Worm (Caenorhabditis elegans): ENCODE results near the gene wdr-62.

The wdr-62 gene

DNA sequence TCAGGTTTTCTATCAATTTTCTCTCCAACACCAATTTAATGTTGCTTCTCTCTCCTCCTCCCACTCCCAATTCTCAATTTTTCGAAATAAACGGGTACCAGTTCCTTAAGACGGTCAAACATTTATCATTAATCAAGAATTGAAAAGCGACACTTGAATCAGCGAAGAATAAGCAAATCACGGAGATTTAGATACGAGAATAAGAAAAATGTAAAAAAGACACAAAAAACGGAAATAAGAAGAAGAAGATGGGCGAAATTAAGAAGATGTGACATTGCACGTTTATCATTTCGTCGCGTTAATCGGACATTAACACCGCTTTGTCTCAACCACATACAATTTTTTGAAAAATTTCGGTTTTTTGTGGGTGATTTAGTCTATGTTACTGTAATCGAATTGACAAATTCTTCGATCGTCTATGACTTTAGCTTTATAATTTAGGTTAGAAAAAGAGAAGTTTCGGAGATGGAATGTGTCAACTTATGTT, 60.7 kb downstream of the wdr-62 start, which contains the start of gene haao-1:
TSS of gene haao-1 (plus strand) at position 437 of the 487 bp plus-strand sequence.
- TF ChIP-seq egl-27 (tag; optimal IDR thresholded peaks at IDR 0.05) (no peak), nhr-12 (tag; optimal IDR thresholded peaks at IDR 0.05) (no peak)

DNA sequence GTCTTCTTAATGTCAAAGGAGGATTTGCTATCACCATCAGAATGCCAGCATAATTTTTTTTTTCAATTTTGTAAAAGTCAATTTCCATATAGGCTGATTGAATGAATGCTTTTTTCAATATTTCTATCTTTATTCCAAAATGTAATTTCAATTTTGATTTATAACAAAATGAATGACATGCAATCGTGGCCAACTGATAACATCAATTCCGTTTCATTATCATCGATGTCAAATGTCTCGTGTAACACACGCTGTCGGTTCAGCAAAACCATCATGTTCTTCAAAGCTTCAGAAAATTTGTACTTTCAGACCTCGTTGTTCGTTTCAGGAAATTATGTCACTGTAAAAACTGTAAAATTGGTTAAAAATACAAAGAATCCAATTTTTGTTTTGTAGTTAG, 63.1 kb downstream of the wdr-62 start:
- TF ChIP-seq F13H6.1 (tag; optimal IDR thresholded peaks at IDR 0.05) (no peak), ceh-82 (tag; optimal IDR thresholded peaks at IDR 0.05) (no peak), ZK546.5 (tag; optimal IDR thresholded peaks at IDR 0.05) (no peak), elt-3 (tag; optimal IDR thresholded peaks at IDR 0.05) (no peak), nhr-11 (tag; optimal IDR thresholded peaks at IDR 0.05) (no peak), nhr-23 (tag; optimal IDR thresholded peaks at IDR 0.05) (no peak), fos-1 (tag; optimal IDR thresholded peaks at IDR 0.05) (peak; percentile 78), sma-9 (GFP tag; optimal IDR thresholded peaks at IDR 0.05) (peak; percentile 30), sma-9 (tag; optimal IDR thresholded peaks at IDR 0.05) (no peak), nhr-237 (tag; optimal IDR thresholded peaks at IDR 0.05) (no peak), ceh-16 (tag; optimal IDR thresholded peaks at IDR 0.05) (no peak), zag-1 (tag; optimal IDR thresholded peaks at IDR 0.05) (no peak), C34F6.9 (tag; optimal IDR thresholded peaks at IDR 0.05) (no peak), blmp-1 (tag; optimal IDR thresholded peaks at IDR 0.05; ENCODE audit: insufficient read depth) (no peak), mdl-1 (tag; optimal IDR thresholded peaks at IDR 0.05) (peak in 1 of 2 experiments; percentile 13), sma-3 (GFP tag; optimal IDR thresholded peaks at IDR 0.05) (no peak), snpc-4 (tag; optimal IDR thresholded peaks at IDR 0.05) (no peak), unc-39 (tag; optimal IDR thresholded peaks at IDR 0.05) (no peak), ama-1 (optimal IDR thresholded peaks at IDR 0.05) (no peak), nhr-10 (tag; optimal IDR thresholded peaks at IDR 0.05) (no peak), mab-5 (tag; optimal IDR thresholded peaks at IDR 0.05) (no peak), unc-55 (GFP tag; optimal IDR thresholded peaks at IDR 0.05) (no peak), nhr-12 (tag; optimal IDR thresholded peaks at IDR 0.05) (no peak), nhr-25 (tag; optimal IDR thresholded peaks at IDR 0.05) (no peak), crh-2 (tag; optimal IDR thresholded peaks at IDR 0.05) (peak; percentile 10), ztf-11 (tag; optimal IDR thresholded peaks at IDR 0.05) (no peak), nhr-6 (tag; optimal IDR thresholded peaks at IDR 0.05) (no peak), lsy-2 (tag; optimal IDR thresholded peaks at IDR 0.05) (no peak), ztf-4 (tag; optimal IDR thresholded peaks at IDR 0.05) (no peak), sem-4 (tag; optimal IDR thresholded peaks at IDR 0.05) (no peak), R02D3.7 (tag; optimal IDR thresholded peaks at IDR 0.05) (no peak)

DNA sequence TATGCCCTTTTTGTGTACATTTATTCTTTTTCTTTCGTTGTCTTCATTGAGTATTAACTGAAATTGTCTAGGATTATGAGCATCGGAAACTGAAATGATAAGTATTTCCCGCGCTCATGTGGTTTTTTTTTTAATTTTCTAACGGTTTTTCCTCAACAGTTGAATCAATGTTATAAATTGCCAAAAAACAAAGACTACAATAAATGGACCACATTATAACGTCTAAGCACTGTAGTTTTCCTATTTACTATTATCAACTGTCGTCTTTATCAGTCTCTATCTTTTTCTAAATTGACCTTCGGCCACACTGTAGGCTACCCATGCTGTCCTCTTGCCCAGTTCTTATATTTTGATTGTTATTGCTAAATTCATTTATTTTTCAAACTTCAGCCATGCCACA, 63.9 kb downstream of the wdr-62 start, which contains the start of gene acs-14:
TSS of gene acs-14 (plus strand) at position 391 of the 400 bp plus-strand sequence.
- TF ChIP-seq mab-5 (tag; optimal IDR thresholded peaks at IDR 0.05) (no peak), nhr-237 (tag; optimal IDR thresholded peaks at IDR 0.05) (no peak), unc-55 (GFP tag; optimal IDR thresholded peaks at IDR 0.05) (no peak), fos-1 (tag; optimal IDR thresholded peaks at IDR 0.05) (peak; percentile 17), C34F6.9 (tag; optimal IDR thresholded peaks at IDR 0.05) (no peak)

DNA sequence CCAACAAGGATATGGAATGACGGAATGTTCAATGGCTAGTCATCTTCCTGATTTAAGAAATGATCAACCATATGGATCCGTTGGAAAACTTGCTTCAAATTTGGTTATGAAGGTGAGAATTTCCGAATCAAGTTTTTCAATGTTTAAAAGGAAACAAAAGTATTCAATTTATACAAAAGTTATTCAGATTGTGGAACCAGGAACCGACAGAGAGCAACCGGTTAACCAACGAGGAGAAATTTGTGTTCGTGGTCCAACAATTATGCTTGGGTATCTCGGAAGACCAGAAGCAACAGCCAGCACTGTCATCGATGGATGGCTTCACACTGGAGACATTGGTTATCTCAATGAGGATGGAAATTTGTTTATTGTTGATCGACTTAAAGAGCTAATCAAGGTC, 65.7 kb downstream of the wdr-62 start:
- TF ChIP-seq ceh-16 (tag; optimal IDR thresholded peaks at IDR 0.05) (no peak), fos-1 (tag; optimal IDR thresholded peaks at IDR 0.05) (no peak), Y55F3AM.14 (GFP tag; optimal IDR thresholded peaks at IDR 0.05) (no peak), dmd-4 (tag; optimal IDR thresholded peaks at IDR 0.05) (no peak), ztf-4 (tag; optimal IDR thresholded peaks at IDR 0.05) (no peak), nhr-129 (tag; optimal IDR thresholded peaks at IDR 0.05) (no peak), lin-39 (tag; optimal IDR thresholded peaks at IDR 0.05) (no peak), unc-62 (GFP tag; optimal IDR thresholded peaks at IDR 0.05) (no peak), elt-3 (tag; optimal IDR thresholded peaks at IDR 0.05) (no peak), snpc-4 (tag; optimal IDR thresholded peaks at IDR 0.05) (no peak), egl-27 (tag; optimal IDR thresholded peaks at IDR 0.05) (no peak), nhr-23 (tag; optimal IDR thresholded peaks at IDR 0.05) (no peak), elt-1 (tag; optimal IDR thresholded peaks at IDR 0.05) (no peak), F13H6.1 (tag; optimal IDR thresholded peaks at IDR 0.05) (no peak), ama-1 (optimal IDR thresholded peaks at IDR 0.05) (no peak), sma-9 (GFP tag; optimal IDR thresholded peaks at IDR 0.05) (no peak), sma-9 (tag; optimal IDR thresholded peaks at IDR 0.05) (no peak), nhr-10 (tag; optimal IDR thresholded peaks at IDR 0.05) (no peak), lin-13 (GFP tag; optimal IDR thresholded peaks at IDR 0.05) (no peak), crh-2 (tag; optimal IDR thresholded peaks at IDR 0.05) (no peak)

All from whole organism, L2 larva.